Fruit fly (Drosophila melanogaster) Kc167 (cell line): ENCODE data around the gene CG6013.

Experiments used
- Sin3A ChIP-seq: fragments of >200 bp; optimal IDR thresholded peaks from 2 replicates; lab custom pipeline; 2018; ENCODE audit warnings: missing external identifiers
- h ChIP-seq: fragments of >200 bp; optimal IDR thresholded peaks from 3 replicates; lab custom pipeline; 2018; ENCODE audit warnings: missing external identifiers
- insv ChIP-seq: fragments of >200 bp; optimal IDR thresholded peaks from 3 replicates; lab custom pipeline; 2018; ENCODE audit warnings: missing external identifiers

dm6 chr3R:19015423-19015810 lies 15.9 kb upstream of the CG6013 start:
- no peak for TF ChIP-seq Sin3A (lab: Kevin White, UChicago)
- TF ChIP-seq h (lab: Kevin White, UChicago): no peak
- no peak for TF ChIP-seq insv (lab: Kevin White, UChicago)
